Fruit fly (Drosophila melanogaster) S2 (cell line): ENCODE measurements around the gene Uch.

Source experiments
- CG8478 ChIP-seq: fragments of >200 bp; optimal IDR thresholded peaks from 2 replicates; lab custom pipeline; 2018
- CTCF ChIP-seq, 2 experiments: fragments of >200 bp; optimal IDR thresholded peaks; 2 replicates each; lab custom pipeline; 2018

DNA sequence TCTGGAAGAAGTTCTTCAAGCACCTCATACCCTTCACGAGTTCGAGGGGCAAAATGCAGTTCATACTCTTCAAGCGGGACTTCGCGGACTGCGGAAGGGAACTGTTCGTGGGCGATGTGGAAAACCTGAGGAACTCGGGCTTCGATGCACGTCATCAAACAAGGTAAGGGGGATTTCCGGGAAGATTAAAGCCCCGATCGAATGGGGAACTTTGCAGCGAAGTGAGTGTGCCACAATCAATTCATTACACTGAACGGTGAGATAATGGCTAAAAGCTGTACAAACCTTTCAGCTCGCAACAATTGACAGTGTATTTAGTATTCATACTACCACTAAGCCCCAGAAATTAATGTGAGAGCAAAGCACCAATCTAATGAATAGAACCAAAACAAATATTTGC, 28.8 kb upstream of the Uch start:
- TF ChIP-seq CTCF (optimal IDR thresholded peaks at IDR 0.05; lab: Kevin White, UChicago) = no peak
- TF ChIP-seq CG8478 (lab: Kevin White, UChicago) = no peak
